Worm (Caenorhabditis elegans) whole organism, young adult: ENCODE data around the gene F16F9.4.

Source experiments
- B0261.1 ChIP-seq: sonication (generic microtip); optimal IDR thresholded peaks from 2 replicates; lab custom pipeline; 2016; ENCODE audit warnings: mild to moderate bottlenecking, missing genetic modification characterization, moderate library complexity, missing compliant biosample characterization
- C06A6.2 ChIP-seq: fragments of 200-800 bp; sonication (Bioruptor generic); conservative IDR thresholded peaks from 2 replicates; pipeline ENCODE4 v1.3.6; 2022; ENCODE audit warnings: missing genetic modification characterization, missing compliant biosample characterization
- C17E4.6 ChIP-seq: fragments of 200-800 bp; sonication (Bioruptor generic); IDR thresholded peaks from 2 replicates; pipeline ENCODE4 v1.3.6; 2022; ENCODE audit warnings: missing genetic modification reagents, missing genetic modification characterization, missing compliant biosample characterization
- D2030.7 ChIP-seq: fragments of 200-800 bp; sonication (Bioruptor generic); IDR thresholded peaks from 2 replicates; pipeline ENCODE4 v1.3.6; 2022; ENCODE audit warnings: missing genetic modification reagents, missing genetic modification characterization, missing compliant biosample characterization
- F23B12.7 ChIP-seq: sonication (generic microtip); optimal IDR thresholded peaks from 2 replicates; lab custom pipeline; 2017; ENCODE audit warnings: missing genetic modification characterization, mild to moderate bottlenecking, missing compliant biosample characterization, antibody characterized with exemption, moderate library complexity; ENCODE audit not compliant: insufficient read depth
- F33H1.4 ChIP-seq: fragments of 200-800 bp; sonication (Bioruptor generic); IDR thresholded peaks from 2 replicates; pipeline ENCODE4 v1.3.6; 2022; ENCODE audit warnings: missing genetic modification reagents, missing genetic modification characterization, missing compliant biosample characterization
- F57C9.4 ChIP-seq: sonication (generic microtip); optimal IDR thresholded peaks from 2 replicates; lab custom pipeline; 2017; ENCODE audit warnings: mild to moderate bottlenecking, missing genetic modification characterization, missing compliant biosample characterization
- Y53G8AR.9 ChIP-seq: fragments of 200-800 bp; sonication (Bioruptor generic); conservative IDR thresholded peaks from 2 replicates; pipeline ENCODE4 v1.3.6; 2022; ENCODE audit warnings: missing genetic modification reagents, missing genetic modification characterization, missing compliant biosample characterization
- Y56A3A.18 ChIP-seq: fragments of 200-800 bp; sonication (Bioruptor generic); IDR thresholded peaks from 2 replicates; pipeline ENCODE4 v1.3.6; 2022; ENCODE audit warnings: missing genetic modification reagents, missing genetic modification characterization, missing compliant biosample characterization
- ZK185.1 ChIP-seq: sonication (generic microtip); optimal IDR thresholded peaks from 2 replicates; lab custom pipeline; 2016; ENCODE audit warnings: mild to moderate bottlenecking, missing genetic modification characterization, missing compliant biosample characterization; ENCODE audit not compliant: poor library complexity, severe bottlenecking
- cebp-1 ChIP-seq, 2 experiments: fragments of 200-800 bp in 1 of 2; sonication (Bioruptor generic) in 1 of 2; sonication (generic microtip) in 1 of 2; IDR thresholded peaks in 1 of 2; optimal IDR thresholded peaks in 1 of 2; 2 replicates each; pipeline versions ENCODE4 v1.3.6 to Lab custom; 2017 to 2022; ENCODE audit warnings: missing compliant biosample characterization in 2 of 2, missing genetic modification characterization in 2 of 2, mild to moderate bottlenecking in 1 of 2, missing genetic modification reagents in 1 of 2, moderate library complexity in 1 of 2
- cebp-2 ChIP-seq: fragments of 200-800 bp; sonication (Bioruptor generic); IDR thresholded peaks from 2 replicates; pipeline ENCODE4 v1.3.6; 2022; ENCODE audit warnings: missing genetic modification characterization, missing compliant biosample characterization
- ceh-79 ChIP-seq: sonication (generic microtip); optimal IDR thresholded peaks from 2 replicates; lab custom pipeline; 2017; ENCODE audit warnings: mild to moderate bottlenecking, missing genetic modification characterization, missing compliant biosample characterization
- die-1 ChIP-seq: sonication (generic microtip); optimal IDR thresholded peaks from 2 replicates; lab custom pipeline; 2016; ENCODE audit warnings: missing genotype, mild to moderate bottlenecking, missing genetic modification characterization, missing compliant biosample characterization
- dox-1 ChIP-seq: fragments of 200-800 bp; sonication (Bioruptor generic); IDR thresholded peaks from 2 replicates; pipeline ENCODE4 v1.3.6; 2022; ENCODE audit warnings: missing genetic modification reagents, missing genetic modification characterization, missing compliant biosample characterization
- ets-4 ChIP-seq: fragments of 200-800 bp; sonication (Bioruptor generic); optimal IDR thresholded peaks from 2 replicates; lab custom pipeline; 2018; ENCODE audit warnings: mild to moderate bottlenecking, missing genetic modification characterization, missing compliant biosample characterization
- him-1 ChIP-seq: sonication (generic microtip); optimal IDR thresholded peaks from 2 replicates; lab custom pipeline; 2016; ENCODE audit warnings: missing genotype, missing genetic modification reagents, missing genetic modification characterization, missing compliant biosample characterization
- hmg-1.2 ChIP-seq: fragments of 200-800 bp; sonication (Bioruptor generic); IDR thresholded peaks from 2 replicates; pipeline ENCODE4 v1.3.6; 2022; ENCODE audit warnings: missing genetic modification reagents, missing genetic modification characterization, missing compliant biosample characterization
- hmg-20 ChIP-seq: fragments of 200-800 bp; sonication (Bioruptor generic); IDR thresholded peaks from 2 replicates; pipeline ENCODE4 v1.3.6; 2022; ENCODE audit warnings: missing genetic modification reagents, missing genetic modification characterization, missing compliant biosample characterization
- lag-1 ChIP-seq: fragments of 200-800 bp; sonication (Bioruptor generic); IDR thresholded peaks from 2 replicates; pipeline ENCODE4 v1.3.6; 2022; ENCODE audit warnings: missing genetic modification reagents, missing genetic modification characterization, missing compliant biosample characterization
- lin-26 ChIP-seq: fragments of 200-800 bp; sonication (Bioruptor generic); IDR thresholded peaks from 2 replicates; pipeline ENCODE4 v1.3.6; 2022; ENCODE audit warnings: missing genetic modification reagents, missing genetic modification characterization, missing compliant biosample characterization
- lin-40 ChIP-seq: sonication (generic microtip); optimal IDR thresholded peaks from 2 replicates; lab custom pipeline; 2016; ENCODE audit warnings: missing genetic modification characterization, mild to moderate bottlenecking, missing compliant biosample characterization, missing genotype, missing genetic modification reagents
- madf-10 ChIP-seq: sonication (generic microtip); optimal IDR thresholded peaks from 2 replicates; lab custom pipeline; 2016; ENCODE audit warnings: mild to moderate bottlenecking, missing genetic modification characterization, missing compliant biosample characterization
- mel-28 ChIP-seq: sonication (generic microtip); optimal IDR thresholded peaks from 2 replicates; lab custom pipeline; 2016; ENCODE audit warnings: borderline replicate concordance, mild to moderate bottlenecking, missing genetic modification characterization, missing compliant biosample characterization
- nhr-80 ChIP-seq: sonication (generic microtip); optimal IDR thresholded peaks from 2 replicates; lab custom pipeline; 2016; ENCODE audit warnings: missing genetic modification characterization, missing compliant biosample characterization
- nhr-90 ChIP-seq: sonication (generic microtip); optimal IDR thresholded peaks from 2 replicates; lab custom pipeline; 2016; ENCODE audit warnings: missing genotype, mild to moderate bottlenecking, missing genetic modification characterization, missing compliant biosample characterization
- pbrm-1 ChIP-seq: fragments of 200-800 bp; sonication (Bioruptor generic); IDR thresholded peaks from 2 replicates; pipeline ENCODE4 v1.3.6; 2022; ENCODE audit warnings: missing genetic modification reagents, missing genetic modification characterization, missing compliant biosample characterization
- rec-8 ChIP-seq, 2 experiments: sonication (generic microtip); optimal IDR thresholded peaks; 2 replicates each; lab custom pipeline; 2016; ENCODE audit warnings: mild to moderate bottlenecking in 2 of 2, missing genetic modification characterization in 2 of 2, missing genetic modification reagents in 2 of 2, missing genotype in 2 of 2, missing biosample characterization in 1 of 2, missing compliant biosample characterization in 1 of 2, moderate library complexity in 1 of 2
- rpc-1 ChIP-seq, 2 experiments: fragments of 150-350 bp in 1 of 2; sonication (generic microtip) in 1 of 2; optimal IDR thresholded peaks; 2 replicates each; lab custom pipeline; 2014 to 2018; ENCODE audit warnings: missing biosample characterization in 1 of 2, missing genetic modification characterization in 1 of 2, missing genetic modification reagents in 1 of 2, missing genotype in 1 of 2
- snpc-1.3 ChIP-seq: sonication (generic microtip); optimal IDR thresholded peaks from 2 replicates; lab custom pipeline; 2017; ENCODE audit warnings: missing genetic modification characterization, mild to moderate bottlenecking, missing compliant biosample characterization, antibody characterized with exemption, moderate library complexity, missing genotype, missing genetic modification reagents; ENCODE audit not compliant: insufficient read depth
- snpc-4 ChIP-seq, 5 experiments: fragments of 150-350 bp in 1 of 5; sonication (generic microtip) in 4 of 5; optimal IDR thresholded peaks; 2 replicates each; lab custom pipeline; 2014 to 2018; ENCODE audit warnings: missing genetic modification characterization in 5 of 5, missing biosample characterization in 3 of 5, antibody characterized with exemption in 2 of 5, mild to moderate bottlenecking in 2 of 5, missing compliant biosample characterization in 2 of 5, missing genotype in 2 of 5, moderate library complexity in 2 of 5, missing genetic modification reagents in 1 of 5
- tbp1 ChIP-seq: fragments of 200-800 bp; sonication (Bioruptor generic); optimal IDR thresholded peaks from 2 replicates; lab custom pipeline; 2018; ENCODE audit warnings: mild to moderate bottlenecking, missing genetic modification characterization, missing compliant biosample characterization
- tbx-9 ChIP-seq: sonication (generic microtip); optimal IDR thresholded peaks from 2 replicates; lab custom pipeline; 2016; ENCODE audit warnings: borderline replicate concordance, missing genetic modification characterization, inconsistent platforms, missing compliant biosample characterization
- unc-130 ChIP-seq: sonication (generic microtip); optimal IDR thresholded peaks from 2 replicates; lab custom pipeline; 2016; ENCODE audit warnings: missing genetic modification reagents, missing genetic modification characterization, missing compliant biosample characterization
- unc-62 ChIP-seq: fragments of 150-350 bp; optimal IDR thresholded peaks from 2 replicates; lab custom pipeline; 2014; ENCODE audit warnings: missing biosample characterization, missing genetic modification reagents, missing genetic modification characterization
- zfh-2 ChIP-seq: fragments of 200-800 bp; sonication (Bioruptor generic); conservative IDR thresholded peaks from 2 replicates; pipeline ENCODE4 v1.3.6; 2022; ENCODE audit warnings: missing genetic modification reagents, missing genetic modification characterization, missing compliant biosample characterization
- ztf-28 ChIP-seq: fragments of 200-800 bp; sonication (Bioruptor generic); IDR thresholded peaks from 2 replicates; pipeline ENCODE4 v1.3.6; 2022; ENCODE audit warnings: missing genetic modification reagents, missing genetic modification characterization, missing compliant biosample characterization

Gene F16F9.4

ce11 chrX:8418382-8418781, 44.8 kb downstream of the F16F9.4 start, which contains the start of gene spp-13:
Gene spp-13, minus strand, starts transcription at chrX:8418524.
- TF ChIP-seq unc-62 (no peak), ets-4 (no peak), mel-28 (tag; lab: Kevin White, UChicago) (no peak)

- TF ChIP-seq Y53G8AR.9: 0 out of 2 replicates have a peak, but pooled peaks have one; percentile 38
- no peak for TF ChIP-seq C06A6.2 (GFP tag; lab: Robert Waterston, UW)
- TF ChIP-seq ztf-28 (GFP tag; lab: Robert Waterston, UW): no peak
- no peak for TF ChIP-seq C17E4.6 (GFP tag; lab: Robert Waterston, UW)
- TF ChIP-seq ceh-79 (tag; lab: Kevin White, UChicago): no peak
- peak; percentile 35 for TF ChIP-seq die-1
- no peak for TF ChIP-seq tbx-9 (tag; lab: Kevin White, UChicago)
- TF ChIP-seq lin-26 (GFP tag; lab: Robert Waterston, UW): peak; percentile 77
- TF ChIP-seq rec-8 (tag; optimal IDR thresholded peaks at IDR 0.05; lab: Kevin White, UChicago): no peak
- TF ChIP-seq lin-40 (tag; lab: Kevin White, UChicago): no peak
- TF ChIP-seq ZK185.1: no peak
- TF ChIP-seq cebp-1 (GFP tag; IDR thresholded peaks at IDR 0.05; lab: Robert Waterston, UW): no peak
- no peak for TF ChIP-seq cebp-1 (tag; optimal IDR thresholded peaks at IDR 0.05; lab: Kevin White, UChicago)
- no peak for TF ChIP-seq F23B12.7 (tag; lab: Kevin White, UChicago)
- peak; percentile 66 for TF ChIP-seq rpc-1 (optimal IDR thresholded peaks at IDR 0.05; lab: Kevin White, UChicago)
- peak; percentile 82 for TF ChIP-seq rpc-1 (tag; optimal IDR thresholded peaks at IDR 0.05; lab: Kevin White, UChicago)
- TF ChIP-seq D2030.7: peak; percentile 60
- peak; percentile 65 for TF ChIP-seq B0261.1 (tag; lab: Kevin White, UChicago)
- TF ChIP-seq lag-1: no peak
- TF ChIP-seq snpc-1.3 (tag; lab: Kevin White, UChicago): peak; percentile 17
- peak; percentile 67; the same call in 1 of the 2 replicates for TF ChIP-seq pbrm-1 (GFP tag; lab: Robert Waterston, UW)
- TF ChIP-seq madf-10 (tag; lab: Kevin White, UChicago): no peak
- TF ChIP-seq tbp1 (GFP tag; lab: Kevin White, UChicago): peak; percentile 86
- TF ChIP-seq hmg-1.2 (GFP tag; lab: Robert Waterston, UW): peak; percentile 33; the same call in 1 of the 2 replicates
- peak; percentile 37 for TF ChIP-seq nhr-90
- TF ChIP-seq nhr-80 (tag; lab: Kevin White, UChicago): no peak
- TF ChIP-seq cebp-2: no peak
- no peak for TF ChIP-seq hmg-20 (GFP tag; lab: Robert Waterston, UW)
- no peak for TF ChIP-seq zfh-2 (GFP tag; lab: Robert Waterston, UW)
- no peak for TF ChIP-seq snpc-4 (GFP tag; optimal IDR thresholded peaks at IDR 0.05; lab: Kevin White, UChicago)
- peak in 1 of 4 experiments; percentile 38 for TF ChIP-seq snpc-4 (tag; optimal IDR thresholded peaks at IDR 0.05; lab: Kevin White, UChicago)
- TF ChIP-seq F33H1.4 (GFP tag; lab: Robert Waterston, UW): no peak
- TF ChIP-seq F57C9.4 (tag; lab: Kevin White, UChicago): no peak
- TF ChIP-seq him-1: peak; percentile 28
- no peak for TF ChIP-seq dox-1 (GFP tag; lab: Robert Waterston, UW)
- 0 out of 2 replicates have a peak, but pooled peaks have one; percentile 35 for TF ChIP-seq Y56A3A.18 (GFP tag; lab: Robert Waterston, UW)
- TF ChIP-seq unc-130 (GFP tag; lab: Kevin White, UChicago): no peak
These were observed 45.4 kb downstream of the F16F9.4 start for ce11 chrX:8417727-8418126.
